Worm (Caenorhabditis elegans) whole organism, L1 larva: ENCODE measurements around the gene nog-1.

Experiments used
- C16A3.4 ChIP-seq: fragments of 150-350 bp; optimal IDR thresholded peaks from 2 replicates; lab custom pipeline; 2014; ENCODE audit warnings: missing biosample characterization, missing genetic modification characterization
- Y116A8C.19 ChIP-seq: sonication (generic microtip); optimal IDR thresholded peaks from 2 replicates; lab custom pipeline; 2016; ENCODE audit warnings: missing compliant biosample characterization, missing genetic modification characterization, borderline replicate concordance
- aha-1 ChIP-seq: fragments of 150-350 bp; optimal IDR thresholded peaks from 2 replicates; lab custom pipeline; 2014; ENCODE audit warnings: missing biosample characterization, missing genetic modification characterization
- alr-1 ChIP-seq: fragments of 200-800 bp; sonication (Bioruptor generic); optimal IDR thresholded peaks from 2 replicates; lab custom pipeline; 2018; ENCODE audit warnings: borderline replicate concordance, mild to moderate bottlenecking, missing genetic modification characterization, missing compliant biosample characterization
- aly-2 ChIP-seq: fragments of 150-350 bp; optimal IDR thresholded peaks from 2 replicates; lab custom pipeline; 2014; ENCODE audit warnings: missing biosample characterization, missing genetic modification characterization
- ama-1 ChIP-seq: fragments of 150-350 bp; optimal IDR thresholded peaks from 2 replicates; lab custom pipeline; 2014
- ceh-63 ChIP-seq: fragments of 200-800 bp; sonication (Bioruptor generic); optimal IDR thresholded peaks from 2 replicates; lab custom pipeline; 2018; ENCODE audit warnings: mild to moderate bottlenecking, missing genetic modification characterization, missing compliant biosample characterization
- ces-1 ChIP-seq: fragments of 150-350 bp; optimal IDR thresholded peaks from 2 replicates; lab custom pipeline; 2014; ENCODE audit warnings: missing biosample characterization, missing genetic modification reagents, missing genetic modification characterization
- efl-1 ChIP-seq, 4 experiments: fragments of 150-350 bp; optimal IDR thresholded peaks in 3 of 4; peaks in 1 of 4; 1 replicate in 1 of 4; 2 replicates in 3 of 4; lab custom pipeline; 2014; ENCODE audit warnings: missing biosample characterization in 2 of 4, missing genetic modification characterization in 2 of 4, missing genetic modification reagents in 2 of 4
- efl-3 ChIP-seq: fragments of 200-800 bp; sonication (Bioruptor generic); optimal IDR thresholded peaks from 2 replicates; lab custom pipeline; 2018; ENCODE audit warnings: mild to moderate bottlenecking, missing genetic modification characterization, missing compliant biosample characterization
- elt-2 ChIP-seq: sonication (generic microtip); optimal IDR thresholded peaks from 2 replicates; lab custom pipeline; 2016; ENCODE audit warnings: missing genetic modification characterization, mild to moderate bottlenecking, inconsistent platforms, missing compliant biosample characterization, missing genetic modification reagents
- fkh-10 ChIP-seq: sonication (generic microtip); optimal IDR thresholded peaks from 2 replicates; lab custom pipeline; 2017; ENCODE audit warnings: missing biosample characterization, missing genetic modification reagents, missing genetic modification characterization
- fkh-8 ChIP-seq: sonication (generic microtip); optimal IDR thresholded peaks from 2 replicates; lab custom pipeline; 2016; ENCODE audit warnings: mild to moderate bottlenecking, missing genetic modification characterization, missing compliant biosample characterization
- hlh-17 ChIP-seq: fragments of 200-800 bp; sonication (Bioruptor generic); optimal IDR thresholded peaks from 2 replicates; lab custom pipeline; 2018; ENCODE audit warnings: missing genetic modification characterization, mild to moderate bottlenecking, missing compliant biosample characterization, moderate library complexity, borderline replicate concordance
- hpl-2 ChIP-seq: fragments of 150-350 bp; optimal IDR thresholded peaks from 2 replicates; lab custom pipeline; 2014; ENCODE audit warnings: missing biosample characterization, missing genetic modification reagents, missing genetic modification characterization
- irx-1 ChIP-seq: sonication (generic microtip); optimal IDR thresholded peaks from 2 replicates; lab custom pipeline; 2016; ENCODE audit warnings: missing genetic modification characterization, missing compliant biosample characterization
- isw-1 ChIP-seq: fragments of 200-800 bp; sonication (Bioruptor generic); IDR thresholded peaks from 2 replicates; pipeline ENCODE4 v1.3.6; 2022; ENCODE audit warnings: missing genetic modification characterization, missing compliant biosample characterization
- lin-14 ChIP-seq: fragments of 200-800 bp; sonication (Bioruptor generic); optimal IDR thresholded peaks from 2 replicates; lab custom pipeline; 2018; ENCODE audit warnings: mild to moderate bottlenecking, missing genetic modification characterization, moderate library complexity, missing compliant biosample characterization
- lin-15B ChIP-seq: fragments of 150-350 bp; sonication (generic microtip); optimal IDR thresholded peaks from 3 replicates; lab custom pipeline; 2014; ENCODE audit warnings: missing biosample characterization, missing genetic modification characterization
- lir-3 ChIP-seq: sonication (generic microtip); optimal IDR thresholded peaks from 2 replicates; lab custom pipeline; 2016; ENCODE audit warnings: mild to moderate bottlenecking, missing genetic modification characterization, moderate library complexity, missing compliant biosample characterization; ENCODE audit not compliant: poor library complexity
- lsy-2 ChIP-seq, 2 experiments: fragments of 150-350 bp; optimal IDR thresholded peaks; 2 replicates each; lab custom pipeline; 2014; ENCODE audit warnings: missing biosample characterization in 2 of 2, missing genetic modification characterization in 2 of 2
- mdl-1 ChIP-seq, 2 experiments: fragments of 150-350 bp; optimal IDR thresholded peaks; 2 replicates each; lab custom pipeline; 2014 to 2017; ENCODE audit warnings: missing biosample characterization in 2 of 2, missing genetic modification characterization in 2 of 2, inconsistent platforms in 1 of 2
- mef-2 ChIP-seq: fragments of 150-350 bp; optimal IDR thresholded peaks from 2 replicates; lab custom pipeline; 2014; ENCODE audit warnings: missing biosample characterization, missing genetic modification characterization
- mep-1 ChIP-seq: fragments of 150-350 bp; optimal IDR thresholded peaks from 2 replicates; lab custom pipeline; 2014; ENCODE audit warnings: missing biosample characterization, missing genetic modification characterization
- nhr-11 ChIP-seq: fragments of 150-350 bp; optimal IDR thresholded peaks from 2 replicates; lab custom pipeline; 2014; ENCODE audit warnings: missing biosample characterization, missing genetic modification characterization
- nhr-12 ChIP-seq: sonication (generic microtip); optimal IDR thresholded peaks from 2 replicates; lab custom pipeline; 2017; ENCODE audit warnings: missing biosample characterization, missing genetic modification characterization
- nhr-19 ChIP-seq: fragments of 200-800 bp; sonication (Bioruptor generic); conservative IDR thresholded peaks from 2 replicates; pipeline ENCODE4 v1.3.6; 2022; ENCODE audit warnings: missing genetic modification characterization, missing compliant biosample characterization
- nhr-237 ChIP-seq: fragments of 150-350 bp; optimal IDR thresholded peaks from 2 replicates; lab custom pipeline; 2014; ENCODE audit warnings: missing biosample characterization, missing genetic modification characterization
- nhr-47 ChIP-seq: sonication (generic microtip); optimal IDR thresholded peaks from 2 replicates; lab custom pipeline; 2016; ENCODE audit warnings: mild to moderate bottlenecking, missing genetic modification characterization, moderate library complexity, missing compliant biosample characterization
- nhr-71 ChIP-seq: sonication (generic microtip); optimal IDR thresholded peaks from 2 replicates; lab custom pipeline; 2016; ENCODE audit warnings: mild to moderate bottlenecking, missing genetic modification characterization, moderate library complexity, missing compliant biosample characterization
- nhr-77 ChIP-seq: fragments of 150-350 bp; optimal IDR thresholded peaks from 2 replicates; lab custom pipeline; 2014; ENCODE audit warnings: missing biosample characterization, missing genetic modification characterization
- pax-3 ChIP-seq: fragments of 200-800 bp; sonication (Bioruptor generic); optimal IDR thresholded peaks from 2 replicates; lab custom pipeline; 2018; ENCODE audit warnings: mild to moderate bottlenecking, missing genetic modification characterization, moderate library complexity, missing compliant biosample characterization
- pqm-1 ChIP-seq: sonication (generic microtip); optimal IDR thresholded peaks from 3 replicates; lab custom pipeline; 2017; ENCODE audit warnings: missing biosample characterization, missing genetic modification characterization
- rnt-1 ChIP-seq: sonication (generic microtip); optimal IDR thresholded peaks from 2 replicates; lab custom pipeline; 2016; ENCODE audit warnings: mild to moderate bottlenecking, missing genetic modification characterization, moderate library complexity, missing compliant biosample characterization
- skn-1 ChIP-seq: fragments of 150-350 bp; optimal IDR thresholded peaks from 2 replicates; lab custom pipeline; 2014; ENCODE audit warnings: missing biosample characterization, missing genetic modification characterization
- snpc-4 ChIP-seq: fragments of 150-350 bp; optimal IDR thresholded peaks from 2 replicates; lab custom pipeline; 2014; ENCODE audit warnings: missing biosample characterization, missing genetic modification characterization
- snu-23 ChIP-seq: sonication (generic microtip); optimal IDR thresholded peaks from 2 replicates; lab custom pipeline; 2016; ENCODE audit warnings: missing genetic modification characterization, missing compliant biosample characterization
- sox-4 ChIP-seq: sonication (generic microtip); optimal IDR thresholded peaks from 2 replicates; lab custom pipeline; 2016; ENCODE audit warnings: missing genetic modification characterization, missing compliant biosample characterization
- swsn-7 ChIP-seq: sonication (generic microtip); optimal IDR thresholded peaks from 2 replicates; lab custom pipeline; 2016; ENCODE audit warnings: missing genetic modification characterization, missing compliant biosample characterization
- tbx-2 ChIP-seq: sonication (generic microtip); optimal IDR thresholded peaks from 2 replicates; lab custom pipeline; 2016; ENCODE audit warnings: missing genetic modification characterization, missing compliant biosample characterization
- tlp-1 ChIP-seq: fragments of 150-350 bp; optimal IDR thresholded peaks from 2 replicates; lab custom pipeline; 2014; ENCODE audit warnings: missing biosample characterization, missing genetic modification characterization
- unc-130 ChIP-seq: fragments of 150-350 bp; optimal IDR thresholded peaks from 2 replicates; lab custom pipeline; 2017; ENCODE audit warnings: missing biosample characterization, missing genetic modification characterization, inconsistent platforms
- unc-86 ChIP-seq: sonication (generic microtip); optimal IDR thresholded peaks from 2 replicates; lab custom pipeline; 2016; ENCODE audit warnings: missing genetic modification characterization, missing compliant biosample characterization
- unc-98 ChIP-seq: fragments of 200-800 bp; sonication (Bioruptor generic); IDR thresholded peaks from 2 replicates; pipeline ENCODE4 v1.3.6; 2022; ENCODE audit warnings: missing genetic modification characterization, missing compliant biosample characterization
- ztf-11 ChIP-seq, 2 experiments: sonication (generic microtip); optimal IDR thresholded peaks; 2 replicates each; lab custom pipeline; 2016 to 2017; ENCODE audit warnings: missing genetic modification characterization in 2 of 2, missing biosample characterization in 1 of 2, missing compliant biosample characterization in 1 of 2

nog-1 gene

DNA sequence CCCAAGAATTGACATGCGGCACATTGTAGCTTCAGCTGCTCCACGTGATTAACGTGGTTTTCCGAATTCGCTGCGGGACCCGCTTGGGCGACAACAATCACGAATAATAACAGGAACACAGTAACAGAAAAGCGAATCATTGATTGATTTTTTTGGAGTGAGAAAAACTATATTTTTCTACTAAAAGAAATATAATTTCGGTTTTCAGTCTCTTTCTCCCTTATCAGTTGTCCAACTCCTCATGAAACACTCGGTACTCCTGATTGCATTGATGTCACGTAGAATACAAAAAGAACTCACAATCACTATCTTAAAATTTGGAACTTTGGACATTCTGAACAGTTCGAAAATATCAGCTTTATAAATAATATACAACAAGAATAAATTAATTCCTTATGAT, 35.2 kb downstream of the nog-1 start, which contains the start of gene Y66H1A.5:
Gene Y66H1A.5 (minus strand): TSS at position 265 of the 400 bp plus-strand sequence.
- no peak for TF ChIP-seq unc-130
- no peak for TF ChIP-seq Y116A8C.19 (tag; lab: Kevin White, UChicago)
- no peak for TF ChIP-seq aha-1 (tag; lab: Kevin White, UChicago)

DNA sequence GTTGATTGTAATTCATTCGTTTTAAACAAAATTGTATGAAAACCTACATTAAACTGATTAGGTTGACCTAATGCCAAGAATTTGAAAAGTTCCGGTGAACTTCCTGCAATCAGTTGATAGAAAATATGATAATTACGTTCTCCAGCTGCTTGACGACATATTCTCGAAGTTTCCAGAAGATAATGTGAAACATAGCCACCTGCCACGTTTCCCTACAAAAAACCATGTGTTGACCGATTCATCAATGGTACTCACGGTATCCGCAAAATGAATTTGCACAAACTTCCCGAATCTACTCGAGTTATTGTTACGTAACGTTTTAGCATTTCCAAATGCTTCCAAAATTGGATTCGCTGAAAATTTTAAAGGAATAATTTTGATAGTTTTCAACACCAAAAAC, 44.7 kb downstream of the nog-1 start:
- TF ChIP-seq snu-23 (GFP tag; lab: Kevin White, UChicago): no peak
- no peak for TF ChIP-seq unc-98 (GFP tag; lab: Robert Waterston, UW)
- TF ChIP-seq efl-3 (GFP tag; lab: Kevin White, UChicago): no peak
- TF ChIP-seq aha-1 (tag; lab: Kevin White, UChicago): no peak

DNA sequence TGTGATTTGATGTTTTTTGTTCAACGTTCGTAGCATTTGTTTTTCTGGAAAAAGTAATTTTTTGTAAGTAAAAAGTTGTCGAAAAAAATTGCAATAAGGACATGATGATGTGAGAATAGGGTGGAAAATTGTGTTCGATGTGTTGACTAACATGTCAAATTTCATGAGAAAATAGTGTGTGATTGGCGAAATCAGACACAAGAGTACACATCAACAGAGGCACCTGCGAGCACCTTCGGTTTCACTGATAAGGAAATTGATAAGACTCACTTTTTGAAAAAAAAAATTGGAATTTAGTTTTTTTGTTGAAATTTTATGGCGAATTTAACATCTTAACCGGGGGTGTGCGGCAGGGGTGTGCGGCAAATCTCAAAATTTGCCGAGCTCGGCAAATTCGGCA, 46.8 kb downstream of the nog-1 start, which contains the start of gene hum-8:
Gene hum-8 (minus strand): TSS at position 46 of the 400 bp plus-strand sequence.
- TF ChIP-seq efl-1 (optimal IDR thresholded peaks at IDR 0.05; lab: Kevin White, UChicago) (no peak), efl-1 (GFP tag; optimal IDR thresholded peaks at IDR 0.05 in 1 of 2; lab: Kevin White, UChicago) (peak in 1 of 2 experiments; percentile 89), elt-2 (tag; lab: Kevin White, UChicago) (peak; percentile 58), fkh-10 (GFP tag; lab: Kevin White, UChicago) (no peak)

DNA sequence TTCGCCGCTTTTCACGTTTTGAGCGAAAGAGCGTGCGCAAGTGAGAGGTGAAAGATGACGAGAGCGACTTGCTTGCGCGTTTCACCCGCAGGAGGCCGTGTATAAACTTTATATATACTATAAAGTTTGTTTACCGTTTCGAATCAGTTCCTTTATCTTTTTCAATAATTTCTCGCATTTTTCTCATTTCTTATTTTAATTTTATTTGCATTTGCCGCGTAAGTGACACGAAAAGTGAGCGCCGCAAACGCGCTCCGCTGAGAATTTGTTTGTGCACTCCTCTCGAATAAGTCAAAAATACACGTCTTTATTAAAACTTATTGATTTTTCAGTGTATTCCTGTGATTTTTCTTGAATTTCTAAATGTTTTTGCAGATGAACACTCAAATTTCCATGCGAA, 49.9 kb downstream of the nog-1 start, which contains the start of gene mrpl-55:
Gene mrpl-55 (plus strand): TSS at position 364 of the 400 bp plus-strand sequence.
- TF ChIP-seq hlh-17 (GFP tag; lab: Kevin White, UChicago): no peak
- peak; percentile 93 for TF ChIP-seq rnt-1
- TF ChIP-seq mef-2: peak; percentile 69
- no peak for TF ChIP-seq ces-1 (GFP tag; lab: Kevin White, UChicago)
- TF ChIP-seq nhr-47: peak; percentile 95
- TF ChIP-seq mdl-1 (tag; optimal IDR thresholded peaks at IDR 0.05; lab: Kevin White, UChicago): peak in 1 of 2 experiments; percentile 78
- TF ChIP-seq ztf-11 (tag; optimal IDR thresholded peaks at IDR 0.05; lab: Kevin White, UChicago): peak in 1 of 2 experiments; percentile 77
- peak; percentile 61 for TF ChIP-seq hpl-2 (GFP tag; lab: Kevin White, UChicago)
- no peak for TF ChIP-seq pqm-1 (tag; lab: Kevin White, UChicago)
- peak; percentile 88 for TF ChIP-seq irx-1 (tag; lab: Kevin White, UChicago)
- peak; percentile 88 for TF ChIP-seq pax-3 (tag; lab: Kevin White, UChicago)
- TF ChIP-seq ama-1: no peak
- TF ChIP-seq C16A3.4 (tag; lab: Kevin White, UChicago): peak; percentile 96
- TF ChIP-seq lin-15B: peak; percentile 92
- TF ChIP-seq lin-14 (GFP tag; lab: Kevin White, UChicago): peak; percentile 93
- peak; percentile 92 for TF ChIP-seq tbx-2
- peak; percentile 88 for TF ChIP-seq unc-86 (tag; lab: Kevin White, UChicago)
- TF ChIP-seq nhr-19 (GFP tag; lab: Robert Waterston, UW): peak; percentile 89
- peak; percentile 86 for TF ChIP-seq isw-1 (GFP tag; lab: Robert Waterston, UW)
- no peak for TF ChIP-seq ceh-63
- TF ChIP-seq aha-1 (tag; lab: Kevin White, UChicago): no peak
- TF ChIP-seq nhr-11: peak; percentile 56
- TF ChIP-seq lir-3 (tag; lab: Kevin White, UChicago): peak; percentile 76
- TF ChIP-seq nhr-12: no peak
- peak; percentile 92 for TF ChIP-seq fkh-8 (tag; lab: Kevin White, UChicago)
- no peak for TF ChIP-seq efl-3 (GFP tag; lab: Kevin White, UChicago)
- peak; percentile 88 to 98 for TF ChIP-seq efl-1 (optimal IDR thresholded peaks at IDR 0.05; lab: Kevin White, UChicago)
- peak; percentile 96 to 99 for TF ChIP-seq efl-1 (GFP tag; optimal IDR thresholded peaks at IDR 0.05 in 1 of 2; lab: Kevin White, UChicago)
- peak; percentile 76 for TF ChIP-seq sox-4
- peak; percentile 97 for TF ChIP-seq unc-130
- peak; percentile 89 for TF ChIP-seq swsn-7 (tag; lab: Kevin White, UChicago)
- TF ChIP-seq nhr-77 (tag; lab: Kevin White, UChicago): peak; percentile 90
- peak; percentile 91 to 95 for TF ChIP-seq lsy-2 (tag; optimal IDR thresholded peaks at IDR 0.05; lab: Kevin White, UChicago)
- TF ChIP-seq skn-1 (tag; lab: Kevin White, UChicago): peak; percentile 88
- no peak for TF ChIP-seq tlp-1 (tag; lab: Kevin White, UChicago)
- TF ChIP-seq mep-1: peak; percentile 94
- peak; percentile 95 for TF ChIP-seq nhr-71 (tag; lab: Kevin White, UChicago)
- TF ChIP-seq snpc-4 (tag; lab: Kevin White, UChicago): peak; percentile 79
- no peak for TF ChIP-seq alr-1 (tag; lab: Kevin White, UChicago)
- TF ChIP-seq aly-2: peak; percentile 77
- TF ChIP-seq nhr-237: peak; percentile 80
